Worm (Caenorhabditis elegans) whole organism, young adult: Measurements from ENCODE around the gene aex-3.

Experiments used
- B0035.1 ChIP-seq: sonication (generic microtip); optimal IDR thresholded peaks from 2 replicates; lab custom pipeline; 2016; ENCODE audit warnings: missing genetic modification characterization, mild to moderate bottlenecking, missing compliant biosample characterization, missing genotype, missing genetic modification reagents
- B0336.3 ChIP-seq: fragments of 200-800 bp; sonication (Bioruptor generic); IDR thresholded peaks from 2 replicates; pipeline ENCODE4 v1.3.6; 2022; ENCODE audit warnings: missing genetic modification characterization, missing compliant biosample characterization
- F52B5.7 ChIP-seq: sonication (generic microtip); optimal IDR thresholded peaks from 2 replicates; lab custom pipeline; 2016; ENCODE audit warnings: mild to moderate bottlenecking, missing genetic modification characterization, missing compliant biosample characterization
- F57A8.1 ChIP-seq: fragments of 200-800 bp; sonication (Bioruptor generic); optimal IDR thresholded peaks from 2 replicates; lab custom pipeline; 2018; ENCODE audit warnings: mild to moderate bottlenecking, missing genetic modification characterization, moderate library complexity, missing compliant biosample characterization
- F57C9.4 ChIP-seq: sonication (generic microtip); optimal IDR thresholded peaks from 2 replicates; lab custom pipeline; 2017; ENCODE audit warnings: mild to moderate bottlenecking, missing genetic modification characterization, missing compliant biosample characterization
- T26A5.8 ChIP-seq: sonication (generic microtip); optimal IDR thresholded peaks from 2 replicates; lab custom pipeline; 2016; ENCODE audit warnings: missing genetic modification characterization, missing compliant biosample characterization
- Y53F4B.3 ChIP-seq: fragments of 200-800 bp; sonication (Bioruptor generic); IDR thresholded peaks from 2 replicates; pipeline ENCODE4 v1.3.6; 2022; ENCODE audit warnings: missing genetic modification reagents, missing genetic modification characterization, missing compliant biosample characterization
- Y53G8AR.9 ChIP-seq: fragments of 200-800 bp; sonication (Bioruptor generic); conservative IDR thresholded peaks from 2 replicates; pipeline ENCODE4 v1.3.6; 2022; ENCODE audit warnings: missing genetic modification reagents, missing genetic modification characterization, missing compliant biosample characterization
- Y67H2A.10 ChIP-seq: fragments of 200-800 bp; sonication (Bioruptor generic); conservative IDR thresholded peaks from 2 replicates; pipeline ENCODE4 v1.3.6; 2022; ENCODE audit warnings: missing genetic modification reagents, missing genetic modification characterization, missing compliant biosample characterization
- ama-1 ChIP-seq, 3 experiments: fragments of 150-350 bp in 1 of 3; sonication (generic microtip) in 2 of 3; optimal IDR thresholded peaks; 2 replicates each; lab custom pipeline; 2014 to 2018; ENCODE audit warnings: missing biosample characterization in 2 of 3, missing genetic modification characterization in 2 of 3, missing genetic modification reagents in 2 of 3
- attf-5 ChIP-seq: fragments of 200-800 bp; sonication (Bioruptor generic); optimal IDR thresholded peaks from 2 replicates; lab custom pipeline; 2018; ENCODE audit warnings: mild to moderate bottlenecking, missing genetic modification characterization, missing compliant biosample characterization
- attf-6 ChIP-seq: fragments of 200-800 bp; sonication (Bioruptor generic); IDR thresholded peaks from 2 replicates; pipeline ENCODE4 v1.3.6; 2022; ENCODE audit warnings: missing genetic modification reagents, missing genetic modification characterization, missing compliant biosample characterization
- cebp-1 ChIP-seq, 2 experiments: fragments of 200-800 bp in 1 of 2; sonication (Bioruptor generic) in 1 of 2; sonication (generic microtip) in 1 of 2; IDR thresholded peaks in 1 of 2; optimal IDR thresholded peaks in 1 of 2; 2 replicates each; pipeline versions ENCODE4 v1.3.6 to Lab custom; 2017 to 2022; ENCODE audit warnings: missing compliant biosample characterization in 2 of 2, missing genetic modification characterization in 2 of 2, mild to moderate bottlenecking in 1 of 2, missing genetic modification reagents in 1 of 2, moderate library complexity in 1 of 2
- cebp-2 ChIP-seq: fragments of 200-800 bp; sonication (Bioruptor generic); IDR thresholded peaks from 2 replicates; pipeline ENCODE4 v1.3.6; 2022; ENCODE audit warnings: missing genetic modification characterization, missing compliant biosample characterization
- ceh-100 ChIP-seq: fragments of 200-800 bp; sonication (Bioruptor generic); IDR thresholded peaks from 2 replicates; pipeline ENCODE4 v1.3.6; 2022; ENCODE audit warnings: missing genetic modification reagents, missing genetic modification characterization, missing compliant biosample characterization
- ceh-27 ChIP-seq: fragments of 200-800 bp; sonication (Bioruptor generic); optimal IDR thresholded peaks from 2 replicates; lab custom pipeline; 2018; ENCODE audit warnings: mild to moderate bottlenecking, missing genetic modification characterization, moderate library complexity, missing compliant biosample characterization
- ceh-58 ChIP-seq: fragments of 200-800 bp; sonication (Bioruptor generic); IDR thresholded peaks from 2 replicates; pipeline ENCODE4 v1.3.6; 2022; ENCODE audit warnings: missing genetic modification characterization, missing compliant biosample characterization
- ceh-79 ChIP-seq: sonication (generic microtip); optimal IDR thresholded peaks from 2 replicates; lab custom pipeline; 2017; ENCODE audit warnings: mild to moderate bottlenecking, missing genetic modification characterization, missing compliant biosample characterization
- dpff-1 ChIP-seq: sonication (generic microtip); optimal IDR thresholded peaks from 2 replicates; lab custom pipeline; 2017; ENCODE audit warnings: mild to moderate bottlenecking, missing genetic modification characterization, missing compliant biosample characterization
- egrh-3 ChIP-seq: fragments of 200-800 bp; sonication (Bioruptor generic); IDR thresholded peaks from 2 replicates; pipeline ENCODE4 v1.3.6; 2022; ENCODE audit warnings: missing genetic modification reagents, missing genetic modification characterization, missing compliant biosample characterization
- ekl-4 ChIP-seq: fragments of 200-800 bp; sonication (Bioruptor generic); IDR thresholded peaks from 2 replicates; pipeline ENCODE4 v1.3.6; 2022; ENCODE audit warnings: missing genetic modification reagents, missing genetic modification characterization, missing compliant biosample characterization
- hlh-12 ChIP-seq: sonication (generic microtip); optimal IDR thresholded peaks from 2 replicates; lab custom pipeline; 2016; ENCODE audit warnings: missing genetic modification characterization, missing compliant biosample characterization
- hlh-26 ChIP-seq: fragments of 200-800 bp; sonication (Bioruptor generic); conservative IDR thresholded peaks from 2 replicates; pipeline ENCODE4 v1.3.6; 2022; ENCODE audit warnings: missing genetic modification reagents, missing genetic modification characterization, missing compliant biosample characterization
- hmg-1.2 ChIP-seq: fragments of 200-800 bp; sonication (Bioruptor generic); IDR thresholded peaks from 2 replicates; pipeline ENCODE4 v1.3.6; 2022; ENCODE audit warnings: missing genetic modification reagents, missing genetic modification characterization, missing compliant biosample characterization
- hsf-1 ChIP-seq: fragments of 200-800 bp; sonication (Bioruptor generic); IDR thresholded peaks from 2 replicates; pipeline ENCODE4 v1.3.6; 2022; ENCODE audit warnings: missing genetic modification reagents, missing genetic modification characterization, missing compliant biosample characterization
- lag-1 ChIP-seq: fragments of 200-800 bp; sonication (Bioruptor generic); IDR thresholded peaks from 2 replicates; pipeline ENCODE4 v1.3.6; 2022; ENCODE audit warnings: missing genetic modification reagents, missing genetic modification characterization, missing compliant biosample characterization
- let-607 ChIP-seq, 2 experiments: fragments of 200-800 bp in 1 of 2; sonication (Bioruptor generic) in 1 of 2; sonication (generic microtip) in 1 of 2; optimal IDR thresholded peaks; 2 replicates each; lab custom pipeline; 2016 to 2018; ENCODE audit warnings: mild to moderate bottlenecking in 2 of 2, missing compliant biosample characterization in 2 of 2, missing genetic modification characterization in 2 of 2, moderate library complexity in 2 of 2, missing genotype in 1 of 2
- lir-1 ChIP-seq: fragments of 200-800 bp; sonication (Bioruptor generic); conservative IDR thresholded peaks from 2 replicates; pipeline ENCODE4 v1.3.6; 2022; ENCODE audit warnings: missing genetic modification reagents, missing genetic modification characterization, missing compliant biosample characterization
- lsl-1 ChIP-seq: fragments of 200-800 bp; sonication (Bioruptor generic); optimal IDR thresholded peaks from 2 replicates; lab custom pipeline; 2018; ENCODE audit warnings: mild to moderate bottlenecking, missing genetic modification characterization, moderate library complexity, missing compliant biosample characterization
- lsy-27 ChIP-seq: sonication (generic microtip); optimal IDR thresholded peaks from 2 replicates; lab custom pipeline; 2017; ENCODE audit warnings: missing genetic modification characterization, mild to moderate bottlenecking, missing compliant biosample characterization, antibody characterized with exemption, missing genotype, borderline replicate concordance; ENCODE audit not compliant: insufficient read depth
- madf-8 ChIP-seq: fragments of 200-800 bp; sonication (Bioruptor generic); conservative IDR thresholded peaks from 2 replicates; pipeline ENCODE4 v1.3.6; 2022; ENCODE audit warnings: missing genetic modification reagents, missing genetic modification characterization, missing compliant biosample characterization
- mcd-1 ChIP-seq: fragments of 200-800 bp; sonication (Bioruptor generic); IDR thresholded peaks from 2 replicates; pipeline ENCODE4 v1.3.6; 2022; ENCODE audit warnings: missing genetic modification reagents, missing genetic modification characterization, missing compliant biosample characterization
- mes-4 ChIP-seq: sonication (generic microtip); optimal IDR thresholded peaks from 2 replicates; lab custom pipeline; 2016; ENCODE audit warnings: missing genotype, missing genetic modification characterization, missing compliant biosample characterization
- nfya-2 ChIP-seq: fragments of 200-800 bp; sonication (Bioruptor generic); IDR thresholded peaks from 2 replicates; pipeline ENCODE4 v1.3.6; 2022; ENCODE audit warnings: missing genetic modification reagents, missing genetic modification characterization, missing compliant biosample characterization
- nfyb-1 ChIP-seq: fragments of 200-800 bp; sonication (Bioruptor generic); IDR thresholded peaks from 2 replicates; pipeline ENCODE4 v1.3.6; 2022; ENCODE audit warnings: missing genetic modification reagents, missing genetic modification characterization, missing compliant biosample characterization
- nhr-27 ChIP-seq: fragments of 200-800 bp; sonication (Bioruptor generic); optimal IDR thresholded peaks from 2 replicates; lab custom pipeline; 2018; ENCODE audit warnings: mild to moderate bottlenecking, missing genetic modification characterization, moderate library complexity, missing compliant biosample characterization
- snpc-1.3 ChIP-seq: sonication (generic microtip); optimal IDR thresholded peaks from 2 replicates; lab custom pipeline; 2017; ENCODE audit warnings: missing genetic modification characterization, mild to moderate bottlenecking, missing compliant biosample characterization, antibody characterized with exemption, moderate library complexity, missing genotype, missing genetic modification reagents; ENCODE audit not compliant: insufficient read depth
- snpc-4 ChIP-seq, 5 experiments: fragments of 150-350 bp in 1 of 5; sonication (generic microtip) in 4 of 5; optimal IDR thresholded peaks; 2 replicates each; lab custom pipeline; 2014 to 2018; ENCODE audit warnings: missing genetic modification characterization in 5 of 5, missing biosample characterization in 3 of 5, antibody characterized with exemption in 2 of 5, mild to moderate bottlenecking in 2 of 5, missing compliant biosample characterization in 2 of 5, missing genotype in 2 of 5, moderate library complexity in 2 of 5, missing genetic modification reagents in 1 of 5
- tbx-9 ChIP-seq: sonication (generic microtip); optimal IDR thresholded peaks from 2 replicates; lab custom pipeline; 2016; ENCODE audit warnings: borderline replicate concordance, missing genetic modification characterization, inconsistent platforms, missing compliant biosample characterization
- unc-130 ChIP-seq: sonication (generic microtip); optimal IDR thresholded peaks from 2 replicates; lab custom pipeline; 2016; ENCODE audit warnings: missing genetic modification reagents, missing genetic modification characterization, missing compliant biosample characterization
- zfh-2 ChIP-seq: fragments of 200-800 bp; sonication (Bioruptor generic); conservative IDR thresholded peaks from 2 replicates; pipeline ENCODE4 v1.3.6; 2022; ENCODE audit warnings: missing genetic modification reagents, missing genetic modification characterization, missing compliant biosample characterization
- zim-3 ChIP-seq: sonication (generic microtip); optimal IDR thresholded peaks from 2 replicates; lab custom pipeline; 2017; ENCODE audit warnings: mild to moderate bottlenecking, missing genetic modification characterization, moderate library complexity, missing compliant biosample characterization
- ztf-26 ChIP-seq: sonication (generic microtip); optimal IDR thresholded peaks from 2 replicates; lab custom pipeline; 2017; ENCODE audit warnings: missing genetic modification characterization, missing compliant biosample characterization
- ztf-6 ChIP-seq: fragments of 200-800 bp; sonication (Bioruptor generic); IDR thresholded peaks from 2 replicates; pipeline ENCODE4 v1.3.6; 2022; ENCODE audit warnings: missing genetic modification reagents, missing genetic modification characterization, missing compliant biosample characterization

aex-3 gene

ce11 chrX:768061-768646 lies 8.6 kb upstream of the aex-3 start, which contains the start of the genes trap-2 and ile-2 (continued):
- TF ChIP-seq nfyb-1 (GFP tag; lab: Robert Waterston, UW) (peak; percentile 93), snpc-1.3 (tag; lab: Kevin White, UChicago) (no peak), ceh-100 (GFP tag; lab: Robert Waterston, UW) (peak; percentile 32; the same call in 1 of the 2 replicates), ztf-26 (peak; percentile 79), snpc-4 (GFP tag; optimal IDR thresholded peaks at IDR 0.05; lab: Kevin White, UChicago) (no peak), snpc-4 (tag; optimal IDR thresholded peaks at IDR 0.05; lab: Kevin White, UChicago) (peak; percentile 63 to 83 (median 80)), nfya-2 (no peak), B0336.3 (GFP tag; lab: Robert Waterston, UW) (peak; percentile 88), cebp-2 (GFP tag; lab: Robert Waterston, UW) (no peak), B0035.1 (tag; lab: Kevin White, UChicago) (peak; percentile 8), lir-1 (GFP tag; lab: Robert Waterston, UW) (no peak; the same call in 1 of the 2 replicates), mes-4 (tag; lab: Kevin White, UChicago) (no peak), Y53F4B.3 (no peak), zim-3 (no peak), lsy-27 (tag; lab: Kevin White, UChicago) (no peak), lsl-1 (GFP tag; lab: Kevin White, UChicago) (peak; percentile 63), unc-130 (no peak), ceh-79 (tag; lab: Kevin White, UChicago) (no peak), Y53G8AR.9 (peak; percentile 90), attf-6 (GFP tag; lab: Robert Waterston, UW) (no peak), tbx-9 (no peak), attf-5 (GFP tag; lab: Kevin White, UChicago) (peak; percentile 94), F57A8.1 (peak; percentile 29), mcd-1 (GFP tag; lab: Robert Waterston, UW) (peak; percentile 99), F52B5.7 (tag; lab: Kevin White, UChicago) (no peak), ekl-4 (GFP tag; lab: Robert Waterston, UW) (peak; percentile 39; the same call in 1 of the 2 replicates), nhr-27 (no peak), hsf-1 (GFP tag; lab: Robert Waterston, UW) (no peak), dpff-1 (tag; lab: Kevin White, UChicago) (no peak), madf-8 (no peak), hlh-26 (GFP tag; lab: Robert Waterston, UW) (no peak), F57C9.4 (no peak)
- TF ChIP-seq, all 124 proteins: peak for 56

- TF ChIP-seq ceh-58 (GFP tag; lab: Robert Waterston, UW) (0 out of 2 replicates have a peak, but pooled peaks have one; percentile 32), ztf-6 (GFP tag; lab: Robert Waterston, UW) (no peak)
These were observed 3.9 kb upstream of the aex-3 start, which contains the start of gene dyf-11 for ce11 chrX:763452-763851. Gene dyf-11, plus strand, starts transcription at chrX:763752.

ce11 chrX:760579-760978 lies 1.0 kb upstream of the aex-3 start:
- peak; percentile 40 for TF ChIP-seq mcd-1 (GFP tag; lab: Robert Waterston, UW)
- no peak for TF ChIP-seq ama-1 (optimal IDR thresholded peaks at IDR 0.05; lab: Kevin White, UChicago)
- no peak for TF ChIP-seq ama-1 (GFP tag; optimal IDR thresholded peaks at IDR 0.05; lab: Kevin White, UChicago)
- TF ChIP-seq ceh-27: peak; percentile 30
- no peak for TF ChIP-seq cebp-1 (GFP tag; IDR thresholded peaks at IDR 0.05; lab: Robert Waterston, UW)
- peak; percentile 62 for TF ChIP-seq cebp-1 (tag; optimal IDR thresholded peaks at IDR 0.05; lab: Kevin White, UChicago)
- TF ChIP-seq attf-5 (GFP tag; lab: Kevin White, UChicago): peak; percentile 8
- no peak for TF ChIP-seq lag-1 (GFP tag; lab: Robert Waterston, UW)
- peak in 1 of 2 experiments; percentile 4 for TF ChIP-seq let-607 (tag; optimal IDR thresholded peaks at IDR 0.05; lab: Kevin White, UChicago)
- TF ChIP-seq hmg-1.2 (GFP tag; lab: Robert Waterston, UW): peak; percentile 9; the same call in 1 of the 2 replicates
- TF ChIP-seq hlh-12 (tag; lab: Kevin White, UChicago): no peak
- TF ChIP-seq snpc-4 (GFP tag; optimal IDR thresholded peaks at IDR 0.05; lab: Kevin White, UChicago): no peak
- no peak for TF ChIP-seq snpc-4 (tag; optimal IDR thresholded peaks at IDR 0.05; lab: Kevin White, UChicago)
- peak; percentile 26; the same call in 1 of the 2 replicates for TF ChIP-seq egrh-3
- TF ChIP-seq zfh-2 (GFP tag; lab: Robert Waterston, UW): peak; percentile 90
- no peak for TF ChIP-seq T26A5.8 (tag; lab: Kevin White, UChicago)
- TF ChIP-seq Y67H2A.10 (GFP tag; lab: Robert Waterston, UW): no peak
- TF ChIP-seq, all 124 proteins: peak for 8
